Worm (Caenorhabditis elegans): ENCODE measurements around the gene C53C11.5.

DNA sequence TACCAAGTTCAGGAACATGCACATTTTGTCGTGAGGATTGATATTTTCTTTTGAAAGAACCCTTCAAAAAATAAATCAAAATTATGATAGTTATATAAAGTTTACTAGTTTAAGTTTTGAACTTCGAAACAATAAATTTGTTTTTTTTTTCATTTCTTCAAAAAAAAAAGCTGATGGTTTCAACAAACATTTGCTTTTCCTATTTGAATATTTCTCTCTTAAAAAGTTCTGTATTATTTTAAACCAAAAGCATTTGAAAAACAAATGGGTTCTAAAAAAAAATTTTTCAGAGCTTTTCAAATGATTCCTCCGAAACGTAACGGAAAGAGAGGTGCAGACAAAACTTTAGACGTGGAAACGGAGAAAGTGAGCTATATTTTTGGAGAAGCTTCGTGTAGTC lies 6.6 kb downstream of the C53C11.5 start, which contains the start of gene C53C11.1:
- TF ChIP-seq flt-1 (GFP tag; IDR thresholded peaks at IDR 0.05) (no peak), T22C8.4 (GFP tag; IDR thresholded peaks at IDR 0.05) (no peak), tab-1 (GFP tag; IDR thresholded peaks at IDR 0.05) (no peak), ref-1 (GFP tag; conservative IDR thresholded peaks at IDR 0.05) (no peak)

All from whole organism, midembryonic.